Fruit fly (Drosophila melanogaster) ovary, adult (tissue): ENCODE data around the gene CG46281.

Experiments used
- CG17801 ChIP-seq: fragments of 200-800 bp; optimal IDR thresholded peaks from 2 replicates; lab custom pipeline; 2019; ENCODE audit warnings: missing biosample characterization, mild to moderate bottlenecking, missing genetic modification characterization, moderate library complexity; ENCODE audit not compliant: partially characterized antibody

The CG46281 gene

dm6 chr3R:13018284-13018900 lies 11.7 kb downstream of the CG46281 start:
- no peak for TF ChIP-seq CG17801 (GFP tag; lab: Kevin White, UChicago)

dm6 chr3R:13017623-13018036 lies 12.5 kb downstream of the CG46281 start:
- TF ChIP-seq CG17801 (GFP tag; lab: Kevin White, UChicago), result no peak

- TF ChIP-seq CG17801 (GFP tag; lab: Kevin White, UChicago), result no peak
These were observed 14.0 kb downstream of the CG46281 start for dm6 chr3R:13015811-13016766.

dm6 chr3R:13015402-13015801 lies 14.7 kb downstream of the CG46281 start:
- TF ChIP-seq CG17801 (GFP tag; lab: Kevin White, UChicago), result no peak

- no peak for TF ChIP-seq CG17801 (GFP tag; lab: Kevin White, UChicago)
These were observed 15.8 kb downstream of the CG46281 start for dm6 chr3R:13014168-13014881.

- no peak for TF ChIP-seq CG17801 (GFP tag; lab: Kevin White, UChicago)
These were observed 17.1 kb downstream of the CG46281 start for dm6 chr3R:13012990-13013389.

dm6 chr3R:13012351-13012750 lies 17.8 kb downstream of the CG46281 start:
- peak; percentile 39 for TF ChIP-seq CG17801 (GFP tag; lab: Kevin White, UChicago)

- TF ChIP-seq CG17801 (GFP tag; lab: Kevin White, UChicago), result no peak
These were observed 18.5 kb downstream of the CG46281 start, which contains the start of gene CtBP for dm6 chr3R:13011621-13011963. CtBP (plus strand) TSS chr3R:13011649.

- TF ChIP-seq CG17801 (GFP tag; lab: Kevin White, UChicago), result peak; percentile 14
These were observed 19.0 kb downstream of the CG46281 start, which contains the start of gene CG8031 for dm6 chr3R:13010905-13011620. CG8031 (minus strand) TSS chr3R:13011310.

dm6 chr3R:13009595-13009994 lies 20.5 kb downstream of the CG46281 start, which contains the start of gene CG11656:
CG11656 (plus strand) TSS chr3R:13009895.
- no peak for TF ChIP-seq CG17801 (GFP tag; lab: Kevin White, UChicago)

- TF ChIP-seq CG17801 (GFP tag; lab: Kevin White, UChicago), result peak; percentile 17
These were observed 31.9 kb downstream of the CG46281 start for dm6 chr3R:12998234-12998591.

- TF ChIP-seq CG17801 (GFP tag; lab: Kevin White, UChicago), result no peak
These were observed 32.4 kb downstream of the CG46281 start, which contains the start of the genes CG17327, CG44194 and CG7518 for dm6 chr3R:12997550-12998233. CG17327 (minus strand) TSS chr3R:12997726. CG44194 (minus strand) TSS chr3R:12997726. CG7518 (plus strand) TSS chr3R:12998089.

- peak; percentile 12 for TF ChIP-seq CG17801 (GFP tag; lab: Kevin White, UChicago)
These were observed 34.6 kb downstream of the CG46281 start, which contains the start of gene CG7488 for dm6 chr3R:12995522-12995921. CG7488 (plus strand) TSS chr3R:12995620.

dm6 chr3R:12995047-12995446 lies 35.1 kb downstream of the CG46281 start, which contains the start of gene yellow-f2:
yellow-f2 (minus strand) TSS chr3R:12995147.
- TF ChIP-seq CG17801 (GFP tag; lab: Kevin White, UChicago), result no peak
